Fruit fly (Drosophila melanogaster): Measurements from ENCODE around the gene CG31200.

Gene CG31200

dm6 chr3R:20782655-20783105 lies 37.5 kb upstream of the CG31200 start:
- TF ChIP-seq Drgx (GFP tag; IDR thresholded peaks at IDR 0.05) (peak; percentile 82), CG1233 (GFP tag; optimal IDR thresholded peaks at IDR 0.05) (no peak), CG13296 (GFP tag; optimal IDR thresholded peaks at IDR 0.05) (no peak), nom (GFP tag; optimal IDR thresholded peaks at IDR 0.05) (peak; percentile 62), corto (GFP tag; optimal IDR thresholded peaks at IDR 0.05) (peak; percentile 40), lbe (GFP tag; optimal IDR thresholded peaks at IDR 0.05) (peak; percentile 83), trh (GFP tag; optimal IDR thresholded peaks at IDR 0.05) (no peak), B-H1 (GFP tag; IDR thresholded peaks at IDR 0.05) (no peak), chm (GFP tag; IDR thresholded peaks at IDR 0.05) (no peak), CG6791 (GFP tag; IDR thresholded peaks at IDR 0.05; ENCODE audit: partially characterized antibody) (0 out of 3 replicates have a peak, but pooled peaks have one; percentile 7), Trl (optimal IDR thresholded peaks at IDR 0.05) (peak; percentile 40 to 43), Trl (GFP tag; optimal IDR thresholded peaks at IDR 0.05) (no peak)

dm6 chr3R:20782104-20782654 lies 37.0 kb upstream of the CG31200 start:
- peak; percentile 73 for TF ChIP-seq Drgx (GFP tag; IDR thresholded peaks at IDR 0.05)
- no peak for TF ChIP-seq CG7372 (GFP tag; IDR thresholded peaks at IDR 0.05)
- peak in 1 of 2 experiments; percentile 74 for TF ChIP-seq bsh (GFP tag; optimal IDR thresholded peaks at IDR 0.05)
- no peak for TF ChIP-seq Hsf (GFP tag; optimal IDR thresholded peaks at IDR 0.05)
- no peak for TF ChIP-seq CoRest (tag; optimal IDR thresholded peaks at IDR 0.05)
- no peak for TF ChIP-seq Lpt (GFP tag; optimal IDR thresholded peaks at IDR 0.05)
- TF ChIP-seq nom (GFP tag; optimal IDR thresholded peaks at IDR 0.05) = peak; percentile 65
- no peak for TF ChIP-seq amos (GFP tag; IDR thresholded peaks at IDR 0.05; ENCODE audit: partially characterized antibody)
- no peak for TF ChIP-seq Dip2 (GFP tag; IDR thresholded peaks at IDR 0.05)
- no peak for TF ChIP-seq CG12659 (GFP tag; optimal IDR thresholded peaks at IDR 0.05)
- no peak for TF ChIP-seq prd (optimal IDR thresholded peaks at IDR 0.05)
- no peak for TF ChIP-seq prd (GFP tag; IDR thresholded peaks at IDR 0.05)
- no peak for TF ChIP-seq CG10209 (GFP tag; optimal IDR thresholded peaks at IDR 0.05)
- TF ChIP-seq ftz-f1 (GFP tag; optimal IDR thresholded peaks at IDR 0.05) = no peak
- TF ChIP-seq hbn (GFP tag; IDR thresholded peaks at IDR 0.05; ENCODE audit: partially characterized antibody) = no peak
- no peak for TF ChIP-seq dmrt99B (tag; optimal IDR thresholded peaks at IDR 0.05)
- no peak for TF ChIP-seq eyg (GFP tag; optimal IDR thresholded peaks at IDR 0.05)
- no peak for TF ChIP-seq Aef1 (GFP tag; IDR thresholded peaks at IDR 0.05)
- no peak for TF ChIP-seq Dip3 (GFP tag; optimal IDR thresholded peaks at IDR 0.05)

dm6 chr3R:20779969-20780368 lies 34.8 kb upstream of the CG31200 start:
- TF ChIP-seq zen2 (GFP tag; IDR thresholded peaks at IDR 0.05; ENCODE audit: partially characterized antibody) (0 out of 3 replicates have a peak, but pooled peaks have one; percentile 21), CG13424 (tag; optimal IDR thresholded peaks at IDR 0.05) (no peak), CG30431 (GFP tag; optimal IDR thresholded peaks at IDR 0.05) (no peak), rib (GFP tag; IDR thresholded peaks at IDR 0.05) (no peak), lbe (GFP tag; optimal IDR thresholded peaks at IDR 0.05) (peak; percentile 53), Hr39 (optimal IDR thresholded peaks at IDR 0.05) (no peak), ase (GFP tag; IDR thresholded peaks at IDR 0.05) (no peak), bsh (GFP tag; optimal IDR thresholded peaks at IDR 0.05) (peak in 1 of 2 experiments; percentile 56), CG14965 (GFP tag; optimal IDR thresholded peaks at IDR 0.05; ENCODE audit: borderline replicate concordance) (no peak), slbo (GFP tag; IDR thresholded peaks at IDR 0.05) (no peak), CG18262 (tag; optimal IDR thresholded peaks at IDR 0.05) (no peak), CG10267 (tag; optimal IDR thresholded peaks at IDR 0.05) (no peak), MESR4 (GFP tag; optimal IDR thresholded peaks at IDR 0.05) (no peak), NFAT (GFP tag; IDR thresholded peaks at IDR 0.05) (no peak), Drgx (GFP tag; IDR thresholded peaks at IDR 0.05) (peak; percentile 83), ttk (GFP tag; IDR thresholded peaks at IDR 0.05) (no peak), Ets65A (GFP tag) (peak; percentile 25), CG8478 (optimal IDR thresholded peaks at IDR 0.05) (peak; percentile 41), vfl (GFP tag; optimal IDR thresholded peaks at IDR 0.05) (no peak), emc (GFP tag; optimal IDR thresholded peaks at IDR 0.05) (no peak), CG7357 (GFP tag; IDR thresholded peaks at IDR 0.05) (0 out of 3 replicates have a peak, but pooled peaks have one; percentile 25), CG4404 (GFP tag; IDR thresholded peaks at IDR 0.05) (no peak), Deaf1 (tag; optimal IDR thresholded peaks at IDR 0.05) (peak; percentile 82), nom (GFP tag; optimal IDR thresholded peaks at IDR 0.05) (peak; percentile 93)
